Worm (Caenorhabditis elegans) whole organism, L2 larva: ENCODE data around the gene C23H3.2.
"Not testable (repeated sequence)": the region's sequence is repeated elsewhere in the genome, so short reads cannot be mapped to it uniquely, and the experiment has no call there.

Source experiments
- R02D3.7 ChIP-seq: fragments of 150-350 bp; optimal IDR thresholded peaks from 2 replicates; lab custom pipeline; 2014; ENCODE audit warnings: missing biosample characterization, missing genetic modification characterization
- ZK546.5 ChIP-seq: sonication (generic microtip); optimal IDR thresholded peaks from 2 replicates; lab custom pipeline; 2017; ENCODE audit warnings: missing biosample characterization, missing genetic modification characterization
- aly-2 ChIP-seq: fragments of 150-350 bp; optimal IDR thresholded peaks from 2 replicates; lab custom pipeline; 2014; ENCODE audit warnings: missing biosample characterization, missing genetic modification characterization
- ama-1 ChIP-seq: fragments of 150-350 bp; optimal IDR thresholded peaks from 2 replicates; lab custom pipeline; 2018; ENCODE audit warnings: inconsistent platforms
- blmp-1 ChIP-seq: sonication (generic microtip); optimal IDR thresholded peaks from 2 replicates; lab custom pipeline; 2017; ENCODE audit warnings: missing genetic modification characterization, mild to moderate bottlenecking, missing compliant biosample characterization, antibody characterized with exemption, moderate library complexity; ENCODE audit not compliant: insufficient read depth
- ceh-16 ChIP-seq: fragments of 150-350 bp; optimal IDR thresholded peaks from 2 replicates; lab custom pipeline; 2014; ENCODE audit warnings: missing biosample characterization, missing genetic modification characterization
- ceh-82 ChIP-seq: fragments of 150-350 bp; optimal IDR thresholded peaks from 2 replicates; lab custom pipeline; 2014; ENCODE audit warnings: missing biosample characterization, missing genetic modification characterization
- dmd-4 ChIP-seq: sonication (generic microtip); optimal IDR thresholded peaks from 2 replicates; lab custom pipeline; 2017; ENCODE audit warnings: missing biosample characterization, missing genetic modification characterization
- egl-27 ChIP-seq: sonication (generic microtip); optimal IDR thresholded peaks from 3 replicates; lab custom pipeline; 2017; ENCODE audit warnings: missing biosample characterization, missing genetic modification reagents, missing genetic modification characterization
- elt-3 ChIP-seq: sonication (generic microtip); optimal IDR thresholded peaks from 2 replicates; lab custom pipeline; 2017; ENCODE audit warnings: missing biosample characterization, missing genetic modification characterization
- gmeb-1 ChIP-seq: fragments of 150-350 bp; optimal IDR thresholded peaks from 2 replicates; lab custom pipeline; 2014; ENCODE audit warnings: missing biosample characterization, missing genetic modification characterization
- lin-39 ChIP-seq: fragments of 150-350 bp; optimal IDR thresholded peaks from 2 replicates; lab custom pipeline; 2014; ENCODE audit warnings: missing biosample characterization, missing genetic modification reagents, missing genetic modification characterization
- mdl-1 ChIP-seq, 2 experiments: fragments of 150-350 bp in 1 of 2; sonication (generic microtip) in 1 of 2; optimal IDR thresholded peaks; 2 replicates each; lab custom pipeline; 2017; ENCODE audit warnings: missing biosample characterization in 2 of 2, missing genetic modification characterization in 2 of 2
- nhr-10 ChIP-seq: sonication (generic microtip); optimal IDR thresholded peaks from 2 replicates; lab custom pipeline; 2017; ENCODE audit warnings: missing biosample characterization, missing genetic modification characterization
- nhr-11 ChIP-seq: fragments of 150-350 bp; optimal IDR thresholded peaks from 2 replicates; lab custom pipeline; 2014; ENCODE audit warnings: missing biosample characterization, missing genetic modification characterization
- nhr-12 ChIP-seq: fragments of 150-350 bp; optimal IDR thresholded peaks from 2 replicates; lab custom pipeline; 2014; ENCODE audit warnings: missing biosample characterization, missing genetic modification characterization
- nhr-129 ChIP-seq: fragments of 150-350 bp; optimal IDR thresholded peaks from 2 replicates; lab custom pipeline; 2014; ENCODE audit warnings: missing biosample characterization, missing genetic modification characterization
- nhr-21 ChIP-seq: fragments of 150-350 bp; optimal IDR thresholded peaks from 2 replicates; lab custom pipeline; 2014; ENCODE audit warnings: missing biosample characterization, missing genetic modification characterization
- nhr-23 ChIP-seq: fragments of 150-350 bp; optimal IDR thresholded peaks from 2 replicates; lab custom pipeline; 2014; ENCODE audit warnings: missing biosample characterization, missing genetic modification reagents, missing genetic modification characterization
- nhr-237 ChIP-seq: fragments of 150-350 bp; optimal IDR thresholded peaks from 2 replicates; lab custom pipeline; 2014; ENCODE audit warnings: missing biosample characterization, missing genetic modification characterization
- nhr-25 ChIP-seq: fragments of 150-350 bp; sonication (generic microtip); optimal IDR thresholded peaks from 3 replicates; lab custom pipeline; 2014; ENCODE audit warnings: missing biosample characterization, missing genetic modification characterization
- nhr-6 ChIP-seq: fragments of 150-350 bp; optimal IDR thresholded peaks from 2 replicates; lab custom pipeline; 2014; ENCODE audit warnings: missing biosample characterization, missing genetic modification characterization
- peb-1 ChIP-seq: fragments of 150-350 bp; optimal IDR thresholded peaks from 2 replicates; lab custom pipeline; 2014; ENCODE audit warnings: missing biosample characterization, missing genetic modification characterization
- skn-1 ChIP-seq: sonication (generic microtip); optimal IDR thresholded peaks from 2 replicates; lab custom pipeline; 2017; ENCODE audit warnings: missing biosample characterization, missing genetic modification characterization
- sma-3 ChIP-seq: sonication (generic microtip); optimal IDR thresholded peaks from 2 replicates; lab custom pipeline; 2016; ENCODE audit warnings: missing genetic modification reagents, missing genetic modification characterization, missing compliant biosample characterization
- sma-9 ChIP-seq, 2 experiments: fragments of 150-350 bp in 1 of 2; sonication (generic microtip) in 1 of 2; optimal IDR thresholded peaks; 2 replicates each; lab custom pipeline; 2014 to 2016; ENCODE audit warnings: missing genetic modification characterization in 2 of 2, mild to moderate bottlenecking in 1 of 2, missing biosample characterization in 1 of 2, missing compliant biosample characterization in 1 of 2, missing genetic modification reagents in 1 of 2, moderate library complexity in 1 of 2
- snpc-4 ChIP-seq: fragments of 150-350 bp; optimal IDR thresholded peaks from 2 replicates; lab custom pipeline; 2014; ENCODE audit warnings: missing biosample characterization, missing genetic modification characterization
- unc-39 ChIP-seq: fragments of 150-350 bp; optimal IDR thresholded peaks from 2 replicates; lab custom pipeline; 2014; ENCODE audit warnings: missing biosample characterization, missing genetic modification characterization
- unc-55 ChIP-seq: fragments of 150-350 bp; sonication (generic microtip); optimal IDR thresholded peaks from 3 replicates; lab custom pipeline; 2014; ENCODE audit warnings: missing biosample characterization, missing genetic modification reagents, missing genetic modification characterization
- unc-62 ChIP-seq: fragments of 150-350 bp; optimal IDR thresholded peaks from 2 replicates; lab custom pipeline; 2014; ENCODE audit warnings: missing biosample characterization, missing genetic modification reagents, missing genetic modification characterization
- zag-1 ChIP-seq: fragments of 150-350 bp; optimal IDR thresholded peaks from 2 replicates; lab custom pipeline; 2014; ENCODE audit warnings: missing biosample characterization, missing genetic modification characterization
- ztf-1 ChIP-seq: fragments of 200-800 bp; sonication (Bioruptor generic); conservative IDR thresholded peaks from 2 replicates; pipeline ENCODE4 v1.3.6; 2022; ENCODE audit warnings: missing genetic modification characterization, missing compliant biosample characterization
- ztf-11 ChIP-seq: sonication (generic microtip); optimal IDR thresholded peaks from 2 replicates; lab custom pipeline; 2017; ENCODE audit warnings: missing biosample characterization, missing genetic modification characterization
- ztf-4 ChIP-seq: fragments of 150-350 bp; optimal IDR thresholded peaks from 2 replicates; lab custom pipeline; 2014; ENCODE audit warnings: missing biosample characterization, missing genetic modification characterization

Gene C23H3.2

DNA sequence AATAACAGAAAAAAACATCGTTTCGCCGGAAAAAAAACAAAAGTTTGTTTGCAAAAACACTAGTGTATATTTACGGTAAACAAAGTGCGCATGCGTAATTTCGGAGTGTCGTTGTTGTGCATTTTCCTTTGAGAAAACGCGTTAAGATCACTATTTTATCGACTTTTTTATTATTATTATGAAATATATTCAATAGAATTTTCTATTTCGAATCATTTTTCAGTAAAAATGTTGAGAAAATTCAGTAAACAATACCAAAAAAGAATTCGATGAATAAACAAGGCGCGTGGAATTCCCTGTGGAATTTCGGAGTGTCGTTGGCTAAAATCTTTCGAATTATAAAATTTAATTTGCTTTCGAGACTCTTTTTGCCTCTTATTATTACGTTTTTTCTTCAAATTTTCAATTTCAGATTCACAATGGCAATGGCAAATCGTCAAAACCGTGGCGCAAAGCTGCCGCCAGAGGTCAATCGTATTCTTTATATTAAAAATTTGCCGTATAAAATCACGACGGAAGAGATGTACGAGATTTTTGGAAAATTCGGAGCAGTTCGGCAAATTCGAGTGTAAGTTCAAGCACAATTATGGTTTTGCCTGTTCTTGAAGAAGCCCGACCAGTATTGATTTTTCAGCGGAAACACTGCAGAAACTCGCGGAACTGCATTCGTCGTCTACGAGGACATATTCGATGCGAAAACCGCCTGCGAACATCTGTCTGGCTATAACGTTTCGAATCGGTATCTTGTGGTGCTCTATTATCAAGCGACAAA lies 37.1 kb downstream of the C23H3.2 start, which contains the start of the genes luc-7L3 and sftb-6 (continued):
- TF ChIP-seq unc-62 (GFP tag; lab: Kevin White, UChicago) (no peak), nhr-10 (tag; lab: Kevin White, UChicago) (no peak), skn-1 (tag; lab: Kevin White, UChicago) (no peak), nhr-12 (no peak), peb-1 (tag; lab: Kevin White, UChicago) (no peak), gmeb-1 (peak; percentile 74), ama-1 (lab: Kevin White, UChicago) (no peak), ceh-16 (tag; lab: Kevin White, UChicago) (no peak), mdl-1 (tag; optimal IDR thresholded peaks at IDR 0.05; lab: Kevin White, UChicago) (no peak), nhr-237 (no peak), nhr-6 (tag; lab: Kevin White, UChicago) (peak; percentile 20), nhr-21 (tag; lab: Kevin White, UChicago) (peak; percentile 19), unc-39 (no peak)

DNA sequence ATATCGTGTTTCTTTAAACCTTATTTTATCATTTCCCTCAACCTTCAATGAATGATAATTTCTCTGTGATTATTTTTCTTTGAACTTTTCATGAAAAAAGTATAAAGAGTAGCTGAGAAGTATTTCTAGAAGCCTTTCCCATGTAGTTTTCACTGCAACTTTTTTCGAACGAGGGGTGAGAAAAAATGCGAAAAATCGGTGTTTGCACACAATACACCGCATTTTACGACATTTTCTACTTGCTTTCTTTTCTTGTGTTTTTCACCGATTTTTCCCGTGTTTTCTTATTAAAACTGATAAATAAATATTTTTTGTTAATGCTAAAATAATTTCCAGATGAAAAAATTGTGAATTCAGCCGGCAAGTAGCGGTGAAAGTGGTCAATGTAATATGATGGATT lies 37.8 kb downstream of the C23H3.2 start, which contains the start of gene C50D2.10:
TSS of gene C50D2.10 (plus strand) at position 245 of the 400 bp plus-strand sequence.
- TF ChIP-seq aly-2, nhr-6, egl-27 (tag; lab: Kevin White, UChicago): not testable (repeated sequence)
- TF ChIP-seq, all 48 proteins: peak for 0; not testable (repeated sequence) for 48

DNA sequence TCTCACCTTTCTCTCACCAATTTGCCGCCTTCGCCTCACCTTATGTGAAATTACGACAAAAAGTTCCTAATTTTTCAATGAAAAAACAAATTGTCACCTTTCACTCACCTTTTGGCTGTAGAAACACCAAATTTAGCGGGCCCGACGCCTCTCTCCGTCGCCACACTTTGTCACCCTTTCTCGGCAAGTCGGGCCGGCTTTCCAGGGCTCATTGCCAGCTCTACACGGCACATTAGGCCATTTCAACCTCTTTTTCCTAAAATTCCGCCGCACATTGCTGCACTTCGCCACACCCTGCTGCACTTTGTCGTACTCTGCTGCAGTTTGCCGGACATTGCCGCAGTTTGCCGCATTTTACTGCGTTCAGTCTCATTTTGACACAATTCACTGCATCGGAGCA lies 40.1 kb downstream of the C23H3.2 start:
- no peak for TF ChIP-seq unc-55
- no peak for TF ChIP-seq ZK546.5 (tag; lab: Kevin White, UChicago)
- no peak for TF ChIP-seq unc-62 (GFP tag; lab: Kevin White, UChicago)
- TF ChIP-seq nhr-10 (tag; lab: Kevin White, UChicago), result no peak
- TF ChIP-seq nhr-25 (tag; lab: Kevin White, UChicago), result no peak
- TF ChIP-seq sma-3 (GFP tag; lab: Kevin White, UChicago), result no peak
- TF ChIP-seq lin-39 (tag; lab: Kevin White, UChicago), result no peak
- TF ChIP-seq blmp-1 (tag; lab: Kevin White, UChicago), result no peak

- TF ChIP-seq unc-62 (GFP tag; lab: Kevin White, UChicago) (no peak), R02D3.7 (tag; lab: Kevin White, UChicago) (no peak), nhr-11 (no peak), nhr-237 (no peak), elt-3 (tag; lab: Kevin White, UChicago) (no peak), ama-1 (lab: Kevin White, UChicago) (no peak), lin-39 (tag; lab: Kevin White, UChicago) (no peak), ztf-1 (GFP tag; lab: Robert Waterston, UW) (no peak), ZK546.5 (tag; lab: Kevin White, UChicago) (no peak), snpc-4 (tag; lab: Kevin White, UChicago) (no peak), ceh-82 (tag; lab: Kevin White, UChicago) (no peak), nhr-23 (no peak), nhr-10 (tag; lab: Kevin White, UChicago) (no peak), zag-1 (tag; lab: Kevin White, UChicago) (no peak), dmd-4 (no peak), ztf-4 (tag; lab: Kevin White, UChicago) (no peak), ztf-11 (tag; lab: Kevin White, UChicago) (no peak), nhr-129 (tag; lab: Kevin White, UChicago) (no peak), sma-9 (GFP tag; optimal IDR thresholded peaks at IDR 0.05; lab: Kevin White, UChicago) (no peak), sma-9 (tag; optimal IDR thresholded peaks at IDR 0.05; lab: Kevin White, UChicago) (no peak)
- TF ChIP-seq, all 48 proteins: peak for 0
These were observed 43.1 kb downstream of the C23H3.2 start, which contains the start of gene col-68 for ce11 chrII:104234-104633. TSS of gene col-68 (plus strand) at chrII:104534.
